Worm (Caenorhabditis elegans) whole organism, midembryonic: ENCODE data around the gene C24H12.6.

Source experiments
- T22C8.4 ChIP-seq: fragments of 200-800 bp; sonication (Bioruptor generic); IDR thresholded peaks from 2 replicates; pipeline ENCODE4 v1.3.6; 2022; ENCODE audit warnings: missing genetic modification characterization, missing compliant biosample characterization
- ztf-23 ChIP-seq: fragments of 200-800 bp; sonication (Bioruptor generic); IDR thresholded peaks from 2 replicates; pipeline ENCODE4 v1.3.6; 2022; ENCODE audit warnings: missing genetic modification reagents, missing genetic modification characterization, missing compliant biosample characterization

ce11 chrII:457790-458189 lies 39.1 kb upstream of the C24H12.6 start, which contains the start of gene gvd-1:
- TF ChIP-seq T22C8.4 (0 out of 2 replicates have a peak, but pooled peaks have one; percentile 9), ztf-23 (GFP tag; lab: Robert Waterston, UW) (no peak)
